Fruit fly (Drosophila melanogaster) whole organism, embryonic: Measurements from ENCODE around the gene Eig71Ei.

Experiments
- Bdp1 ChIP-seq: fragments of 200-800 bp; sonication (Bioruptor generic); optimal IDR thresholded peaks from 3 replicates; lab custom pipeline; 2016; ENCODE audit warnings: missing biosample characterization, missing genetic modification characterization
- BtbVII ChIP-seq: fragments of 200-800 bp; sonication (Bioruptor generic); optimal IDR thresholded peaks from 3 replicates; lab custom pipeline; 2017; ENCODE audit warnings: missing biosample characterization, mild to moderate bottlenecking, missing genetic modification characterization
- CG1024 ChIP-seq: fragments of 200-800 bp; sonication (Bioruptor generic); IDR thresholded peaks from 2 replicates; pipeline ENCODE4 v1.3.6; 2022; ENCODE audit warnings: missing biosample characterization, missing genetic modification characterization
- CG10462 ChIP-seq: fragments of 200-800 bp; sonication (Bioruptor generic); optimal IDR thresholded peaks from 2 replicates; lab custom pipeline; 2016; ENCODE audit warnings: missing biosample characterization, missing genetic modification characterization
- CG10543 ChIP-seq: fragments of 200-800 bp; sonication (Bioruptor generic); optimal IDR thresholded peaks from 3 replicates; lab custom pipeline; 2017; ENCODE audit warnings: missing biosample characterization, mild to moderate bottlenecking, missing genetic modification characterization, moderate library complexity
- CG10959 ChIP-seq: fragments of 200-800 bp; sonication (Bioruptor generic); IDR thresholded peaks from 2 replicates; pipeline ENCODE4 v1.3.6; 2022; ENCODE audit warnings: missing biosample characterization, missing genetic modification characterization
- CG11560 ChIP-seq: fragments of 200-800 bp; sonication (Bioruptor generic); IDR thresholded peaks from 3 replicates; pipeline ENCODE4 v1.3.6; 2022; ENCODE audit warnings: missing biosample characterization, missing genetic modification characterization
- CG15073 ChIP-seq: fragments of 200-800 bp; sonication (Bioruptor generic); optimal IDR thresholded peaks from 2 replicates; lab custom pipeline; 2016; ENCODE audit warnings: missing biosample characterization, missing genetic modification characterization
- CG1647 ChIP-seq: fragments of 200-800 bp; sonication (Bioruptor generic); optimal IDR thresholded peaks from 3 replicates; lab custom pipeline; 2016; ENCODE audit warnings: missing biosample characterization, missing genetic modification characterization
- CG2678 ChIP-seq: fragments of 200-800 bp; sonication (Bioruptor generic); optimal IDR thresholded peaks from 3 replicates; lab custom pipeline; 2019; ENCODE audit warnings: missing biosample characterization, mild to moderate bottlenecking, missing genetic modification characterization, moderate library complexity
- CG31365 ChIP-seq: fragments of 200-800 bp; sonication (Bioruptor generic); optimal IDR thresholded peaks from 2 replicates; lab custom pipeline; 2018; ENCODE audit warnings: missing biosample characterization, mild to moderate bottlenecking, missing genetic modification characterization
- CG31441 ChIP-seq: fragments of 200-800 bp; sonication (Bioruptor generic); IDR thresholded peaks from 2 replicates; pipeline ENCODE4 v1.3.6; 2022; ENCODE audit warnings: missing biosample characterization, missing genetic modification characterization
- CG32772 ChIP-seq: fragments of 200-800 bp; sonication (Bioruptor generic); IDR thresholded peaks from 2 replicates; pipeline ENCODE4 v1.3.6; 2022; ENCODE audit warnings: missing biosample characterization, missing genetic modification characterization
- CG34422 ChIP-seq: fragments of 200-800 bp; sonication (Bioruptor generic); IDR thresholded peaks from 3 replicates; pipeline ENCODE4 v1.3.6; 2022; ENCODE audit warnings: missing biosample characterization, missing genetic modification characterization
- CG3838 ChIP-seq: fragments of 200-800 bp; sonication (Bioruptor generic); optimal IDR thresholded peaks from 3 replicates; lab custom pipeline; 2016; ENCODE audit warnings: missing biosample characterization, missing genetic modification characterization
- CG7271 ChIP-seq: fragments of 200-800 bp; sonication (Bioruptor generic); optimal IDR thresholded peaks from 2 replicates; lab custom pipeline; 2018; ENCODE audit warnings: missing biosample characterization, mild to moderate bottlenecking, missing genetic modification characterization, moderate library complexity
- CG7786 ChIP-seq: fragments of 200-800 bp; sonication (Bioruptor generic); optimal IDR thresholded peaks from 2 replicates; lab custom pipeline; 2016; ENCODE audit warnings: missing biosample characterization, missing genetic modification characterization
- CG8478 ChIP-seq: fragments of >200 bp; optimal IDR thresholded peaks from 2 replicates; lab custom pipeline; 2018
- Dll ChIP-seq: fragments of 200-800 bp; sonication (Bioruptor generic); IDR thresholded peaks from 4 replicates; pipeline ENCODE4 v1.3.6; 2022; ENCODE audit warnings: missing biosample characterization, missing genetic modification characterization; ENCODE audit not compliant: partially characterized antibody
- E2f1 ChIP-seq: fragments of 200-800 bp; sonication (Bioruptor generic); IDR thresholded peaks from 2 replicates; pipeline ENCODE4 v1.3.6; 2022; ENCODE audit warnings: missing biosample characterization, missing genetic modification characterization
- GATAe ChIP-seq: fragments of 200-800 bp; sonication (Bioruptor generic); conservative IDR thresholded peaks from 2 replicates; pipeline ENCODE4 v1.3.6; 2022; ENCODE audit warnings: missing biosample characterization, missing genetic modification characterization
- Hr3 ChIP-seq: fragments of 200-800 bp; sonication (Bioruptor generic); optimal IDR thresholded peaks from 3 replicates; lab custom pipeline; 2016; ENCODE audit warnings: missing biosample characterization, missing genetic modification characterization
- MBD-R2 ChIP-seq: fragments of 200-800 bp; sonication (Bioruptor generic); IDR thresholded peaks from 2 replicates; pipeline ENCODE4 v1.3.6; 2022; ENCODE audit warnings: missing biosample characterization, missing genetic modification characterization
- MESR4 ChIP-seq: fragments of 200-800 bp; sonication (Bioruptor generic); optimal IDR thresholded peaks from 2 replicates; lab custom pipeline; 2018; ENCODE audit warnings: missing biosample characterization, mild to moderate bottlenecking, missing genetic modification characterization, moderate library complexity
- Nf-YA ChIP-seq: fragments of 200-800 bp; sonication (Bioruptor generic); IDR thresholded peaks from 2 replicates; pipeline ENCODE4 v1.3.6; 2022; ENCODE audit warnings: missing biosample characterization, missing genetic modification characterization
- Opbp ChIP-seq: fragments of 200-800 bp; sonication (Bioruptor generic); IDR thresholded peaks from 3 replicates; pipeline ENCODE4 v1.3.6; 2022; ENCODE audit warnings: missing biosample characterization, missing genetic modification characterization; ENCODE audit not compliant: partially characterized antibody
- Pdp1 ChIP-seq, 2 experiments: fragments of 200-800 bp; sonication (Bioruptor generic); optimal IDR thresholded peaks; 3 replicates each; lab custom pipeline; 2016; ENCODE audit warnings: missing biosample characterization in 2 of 2, missing genetic modification characterization in 2 of 2, mild to moderate bottlenecking in 1 of 2, moderate library complexity in 1 of 2
- Sox102F ChIP-seq: fragments of 200-800 bp; sonication (Bioruptor generic); optimal IDR thresholded peaks from 2 replicates; lab custom pipeline; 2018; ENCODE audit warnings: missing biosample characterization, mild to moderate bottlenecking, missing genetic modification characterization, moderate library complexity
- Spps ChIP-seq: fragments of 200-800 bp; sonication (Bioruptor generic); optimal IDR thresholded peaks from 2 replicates; lab custom pipeline; 2018; ENCODE audit warnings: missing biosample characterization, mild to moderate bottlenecking, missing genetic modification characterization
- Tbp ChIP-seq: fragments of >200 bp; optimal IDR thresholded peaks from 2 replicates; lab custom pipeline; 2018; ENCODE audit warnings: missing biosample characterization, missing genetic modification characterization
- ara ChIP-seq: fragments of 200-800 bp; sonication (Bioruptor generic); IDR thresholded peaks from 2 replicates; pipeline ENCODE4 v1.3.6; 2022; ENCODE audit warnings: missing biosample characterization, missing genetic modification characterization
- ase ChIP-seq: fragments of 200-800 bp; sonication (Bioruptor generic); IDR thresholded peaks from 3 replicates; pipeline ENCODE4 v1.3.6; 2022; ENCODE audit warnings: missing biosample characterization, missing genetic modification characterization
- br ChIP-seq: fragments of >200 bp; optimal IDR thresholded peaks from 2 replicates; lab custom pipeline; 2017
- bsh ChIP-seq, 2 experiments: fragments of 200-800 bp; sonication (Bioruptor generic); optimal IDR thresholded peaks; 2 replicates each; lab custom pipeline; 2017 to 2018; ENCODE audit warnings: mild to moderate bottlenecking in 2 of 2, missing biosample characterization in 2 of 2, missing genetic modification characterization in 2 of 2, moderate library complexity in 1 of 2
- cas ChIP-seq: fragments of 200-800 bp; sonication (Bioruptor generic); IDR thresholded peaks from 2 replicates; pipeline ENCODE4 v1.3.6; 2022; ENCODE audit warnings: missing biosample characterization, missing genetic modification characterization
- dysf ChIP-seq: fragments of 200-800 bp; sonication (Bioruptor generic); IDR thresholded peaks from 3 replicates; pipeline ENCODE4 v1.3.6; 2022; ENCODE audit warnings: missing biosample characterization, missing genetic modification characterization
- fd96Cb ChIP-seq: fragments of 200-800 bp; sonication (Bioruptor generic); optimal IDR thresholded peaks from 2 replicates; lab custom pipeline; 2018; ENCODE audit warnings: missing biosample characterization, mild to moderate bottlenecking, missing genetic modification characterization, moderate library complexity
- gcm ChIP-seq: fragments of 200-800 bp; sonication (Bioruptor generic); optimal IDR thresholded peaks from 2 replicates; lab custom pipeline; 2019; ENCODE audit warnings: missing biosample characterization, mild to moderate bottlenecking, missing genetic modification characterization, moderate library complexity
- gcm2 ChIP-seq: fragments of 200-800 bp; sonication (Bioruptor generic); optimal IDR thresholded peaks from 2 replicates; lab custom pipeline; 2016; ENCODE audit warnings: missing biosample characterization, missing genetic modification characterization
- gem ChIP-seq: fragments of 200-800 bp; sonication (Bioruptor generic); optimal IDR thresholded peaks from 2 replicates; lab custom pipeline; 2019; ENCODE audit warnings: missing biosample characterization, mild to moderate bottlenecking, missing genetic modification characterization, moderate library complexity
- gro ChIP-seq: fragments of 200-800 bp; sonication (Bioruptor generic); optimal IDR thresholded peaks from 2 replicates; lab custom pipeline; 2016; ENCODE audit warnings: missing biosample characterization, missing genetic modification characterization
- mirr ChIP-seq: fragments of 200-800 bp; sonication (Bioruptor generic); optimal IDR thresholded peaks from 3 replicates; lab custom pipeline; 2018; ENCODE audit warnings: missing biosample characterization, mild to moderate bottlenecking, missing genetic modification characterization
- nom ChIP-seq: fragments of 200-800 bp; sonication (Bioruptor generic); optimal IDR thresholded peaks from 2 replicates; lab custom pipeline; 2017; ENCODE audit warnings: missing biosample characterization, missing genetic modification characterization, mild to moderate bottlenecking, moderate library complexity, missing genetic modification reagents
- prd ChIP-seq, 3 experiments: fragments of >200 bp in 2 of 3; fragments of 200-800 bp in 1 of 3; sonication (Bioruptor generic) in 1 of 3; optimal IDR thresholded peaks in 2 of 3; IDR thresholded peaks in 1 of 3; 2 replicates in 2 of 3; 3 replicates in 1 of 3; pipeline versions ENCODE4 v1.3.6 to Lab custom; 2017 to 2022; ENCODE audit warnings: missing biosample characterization in 1 of 3, missing genetic modification characterization in 1 of 3
- pum ChIP-seq: fragments of 200-800 bp; sonication (Bioruptor generic); optimal IDR thresholded peaks from 2 replicates; lab custom pipeline; 2016; ENCODE audit warnings: missing biosample characterization, missing genetic modification characterization
- ranshi ChIP-seq: fragments of 200-800 bp; sonication (Bioruptor generic); IDR thresholded peaks from 2 replicates; pipeline ENCODE4 v1.3.6; 2022; ENCODE audit warnings: missing biosample characterization, missing genetic modification characterization
- row ChIP-seq: fragments of 200-800 bp; sonication (Bioruptor generic); IDR thresholded peaks from 3 replicates; pipeline ENCODE4 v1.3.6; 2022; ENCODE audit warnings: missing biosample characterization, missing genetic modification characterization
- sc ChIP-seq, 3 experiments: fragments of >200 bp in 2 of 3; fragments of 200-800 bp in 1 of 3; sonication (Bioruptor generic) in 1 of 3; optimal IDR thresholded peaks; 2 replicates in 2 of 3; 3 replicates in 1 of 3; lab custom pipeline; 2017; ENCODE audit warnings: mild to moderate bottlenecking in 1 of 3, missing biosample characterization in 1 of 3, missing genetic modification characterization in 1 of 3, missing genetic modification reagents in 1 of 3
- ssp ChIP-seq: fragments of 200-800 bp; sonication (Bioruptor generic); IDR thresholded peaks from 2 replicates; pipeline ENCODE4 v1.3.6; 2022; ENCODE audit warnings: missing biosample characterization, missing genetic modification characterization
- usp ChIP-seq: fragments of >200 bp; optimal IDR thresholded peaks from 2 replicates; lab custom pipeline; 2017; ENCODE audit warnings: missing biosample characterization, missing genetic modification characterization
- wor ChIP-seq: fragments of 200-800 bp; sonication (Bioruptor generic); IDR thresholded peaks from 2 replicates; pipeline ENCODE4 v1.3.6; 2022; ENCODE audit warnings: missing biosample characterization, missing genetic modification characterization
- zen ChIP-seq: fragments of 200-800 bp; sonication (Bioruptor generic); optimal IDR thresholded peaks from 3 replicates; lab custom pipeline; 2018; ENCODE audit warnings: missing biosample characterization, mild to moderate bottlenecking, missing genetic modification characterization, moderate library complexity

The Eig71Ei gene

dm6 chr3L:15636359-15636758 lies 23.1 kb upstream of the Eig71Ei start:
- no peak for TF ChIP-seq Tbp (GFP tag; lab: Kevin White, UChicago)
- peak; percentile 39 for TF ChIP-seq mirr (GFP tag; lab: Kevin White, UChicago)
- no peak for TF ChIP-seq br (lab: Kevin White, UChicago)
- no peak for TF ChIP-seq Bdp1 (GFP tag; lab: Kevin White, UChicago)
- no peak for TF ChIP-seq zen (tag; lab: Kevin White, UChicago)
- TF ChIP-seq CG10959 (GFP tag; lab: Robert Waterston, UW) = no peak
- no peak for TF ChIP-seq nom (GFP tag; lab: Kevin White, UChicago)
- TF ChIP-seq CG15073 (GFP tag; lab: Kevin White, UChicago) = no peak
- no peak for TF ChIP-seq ase (GFP tag; lab: Robert Waterston, UW)
- TF ChIP-seq CG3838 (GFP tag; lab: Kevin White, UChicago) = no peak
- TF ChIP-seq CG1024 (GFP tag; lab: Robert Waterston, UW) = no peak
- TF ChIP-seq CG8478 (lab: Kevin White, UChicago) = no peak
- no peak for TF ChIP-seq usp
- TF ChIP-seq CG31365 = no peak
- TF ChIP-seq CG7786 (GFP tag; lab: Kevin White, UChicago) = no peak
- no peak for TF ChIP-seq Sox102F (GFP tag; lab: Kevin White, UChicago)
- no peak for TF ChIP-seq fd96Cb (tag; lab: Kevin White, UChicago)
- no peak for TF ChIP-seq wor (GFP tag; lab: Robert Waterston, UW)
- TF ChIP-seq CG11560 (tag; lab: Robert Waterston, UW) = no peak
- no peak for TF ChIP-seq CG10462 (GFP tag; lab: Kevin White, UChicago)
- no peak for TF ChIP-seq CG10543 (GFP tag; lab: Kevin White, UChicago)
- TF ChIP-seq MBD-R2 (GFP tag; lab: Robert Waterston, UW) = no peak
- peak; percentile 5 for TF ChIP-seq CG2678
- no peak for TF ChIP-seq cas (GFP tag; lab: Robert Waterston, UW)
- no peak for TF ChIP-seq Spps (tag; lab: Kevin White, UChicago)
- TF ChIP-seq CG34422 (GFP tag; lab: Robert Waterston, UW) = no peak
- TF ChIP-seq GATAe (GFP tag; lab: Robert Waterston, UW) = no peak
- TF ChIP-seq gem (tag; lab: Kevin White, UChicago) = no peak
- TF ChIP-seq E2f1 (GFP tag; lab: Robert Waterston, UW) = no peak
- TF ChIP-seq CG1647 (GFP tag; lab: Kevin White, UChicago) = no peak
- no peak for TF ChIP-seq gro
- peak in 1 of 2 experiments; percentile 15 for TF ChIP-seq bsh (GFP tag; optimal IDR thresholded peaks at IDR 0.05; lab: Kevin White, UChicago)
- no peak for TF ChIP-seq gcm
- no peak for TF ChIP-seq dysf (GFP tag; lab: Robert Waterston, UW)
- TF ChIP-seq Dll = no peak
- no peak for TF ChIP-seq Hr3
- TF ChIP-seq MESR4 (GFP tag; lab: Kevin White, UChicago) = no peak
- no peak for TF ChIP-seq CG7271 (tag; lab: Kevin White, UChicago)
- TF ChIP-seq Opbp (GFP tag; lab: Robert Waterston, UW) = no peak
- no peak for TF ChIP-seq prd (optimal IDR thresholded peaks at IDR 0.05; lab: Kevin White, UChicago)
- no peak for TF ChIP-seq prd (GFP tag; IDR thresholded peaks at IDR 0.05; lab: Robert Waterston, UW)
- no peak for TF ChIP-seq CG32772
- no peak for TF ChIP-seq sc (optimal IDR thresholded peaks at IDR 0.05; lab: Kevin White, UChicago)
- peak; percentile 28 for TF ChIP-seq sc (GFP tag; optimal IDR thresholded peaks at IDR 0.05; lab: Kevin White, UChicago)
- no peak for TF ChIP-seq BtbVII
- TF ChIP-seq Pdp1 (GFP tag; optimal IDR thresholded peaks at IDR 0.05; lab: Kevin White, UChicago) = peak in 1 of 2 experiments; percentile 14
- TF ChIP-seq ranshi (GFP tag; lab: Robert Waterston, UW) = no peak
- TF ChIP-seq gcm2 = no peak
- TF ChIP-seq ssp (GFP tag; lab: Robert Waterston, UW) = no peak
- TF ChIP-seq Nf-YA = no peak
- no peak for TF ChIP-seq row
- TF ChIP-seq CG31441 (GFP tag; lab: Robert Waterston, UW) = no peak
- TF ChIP-seq pum (GFP tag; lab: Kevin White, UChicago) = no peak
- TF ChIP-seq ara (GFP tag; lab: Robert Waterston, UW) = peak; percentile 50; the same call in 1 of the 2 replicates
